Fruit fly (Drosophila melanogaster): ENCODE results near the gene U2af38.

The U2af38 gene

DNA sequence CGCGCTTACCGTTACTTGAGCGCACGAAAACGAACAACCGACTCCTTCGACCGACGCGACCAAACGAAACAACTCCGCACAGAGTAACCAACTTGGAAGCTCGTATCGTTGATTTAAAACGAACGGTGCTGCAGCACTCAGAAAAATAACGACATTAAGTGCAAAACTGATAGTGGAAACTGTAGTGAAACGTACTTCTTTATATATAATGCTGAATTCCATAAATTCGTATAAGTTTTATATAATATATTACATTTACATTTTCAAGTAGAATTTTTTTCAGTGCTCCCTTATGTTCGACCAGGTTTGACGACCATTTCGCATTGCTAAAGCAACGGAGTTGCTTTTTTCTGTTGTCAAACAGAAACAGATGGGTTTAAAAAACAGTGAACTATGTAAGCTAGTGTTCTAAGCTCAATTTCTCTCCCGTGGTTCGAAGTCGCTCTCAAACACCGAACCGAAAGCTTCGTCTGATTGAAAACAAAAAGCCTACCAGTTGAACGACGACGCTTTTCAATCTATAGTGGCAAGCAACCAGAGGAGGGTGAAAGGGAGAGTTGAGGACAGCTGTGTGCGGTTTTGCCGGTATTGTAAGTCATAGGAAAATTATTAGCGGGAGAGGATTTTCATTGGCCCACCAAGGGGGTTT lies 26.9 kb downstream of the U2af38 start, which contains the start of gene CG17075 (continued):
- TF ChIP-seq Dfd (GFP tag; optimal IDR thresholded peaks at IDR 0.05) (no peak), Jra (GFP tag; optimal IDR thresholded peaks at IDR 0.05) (no peak), Hr83 (GFP tag; optimal IDR thresholded peaks at IDR 0.05; ENCODE audit: poor library complexity, severe bottlenecking) (no peak), Sp1 (GFP tag; optimal IDR thresholded peaks at IDR 0.05) (peak; percentile 81), CG32264 (GFP tag; optimal IDR thresholded peaks at IDR 0.05) (no peak), woc (GFP tag; optimal IDR thresholded peaks at IDR 0.05) (peak; percentile 38), CrebA (GFP tag; optimal IDR thresholded peaks at IDR 0.05; ENCODE audit: borderline replicate concordance) (no peak), CG9705 (GFP tag; optimal IDR thresholded peaks at IDR 0.05) (peak; percentile 18), Vsx2 (GFP tag; optimal IDR thresholded peaks at IDR 0.05; ENCODE audit: partially characterized antibody) (no peak), lola (GFP tag; optimal IDR thresholded peaks at IDR 0.05) (no peak)

DNA sequence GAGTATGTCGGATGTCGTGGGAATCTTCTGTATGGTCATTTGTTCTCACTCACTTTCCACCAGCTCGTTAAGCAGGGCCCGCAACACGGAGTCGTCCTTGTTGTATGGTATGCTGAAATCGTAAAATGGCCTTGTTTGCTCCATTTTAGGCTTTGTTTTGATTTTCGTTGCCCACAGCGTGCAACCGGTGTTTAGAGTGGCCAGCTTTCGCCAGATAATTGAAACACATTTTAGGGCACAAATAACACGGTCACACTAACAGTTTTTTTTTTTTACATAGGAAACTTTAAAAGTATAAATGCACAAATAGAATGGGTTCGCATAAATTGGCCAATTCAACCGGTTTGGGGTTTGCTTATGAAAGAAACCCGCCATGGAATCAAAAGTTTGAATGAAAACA lies 42.3 kb downstream of the U2af38 start, which contains the start of gene Rpp30:
Rpp30 (minus strand) TSS at position 200 of the 400 bp plus-strand sequence.
- no peak for TF ChIP-seq usp (GFP tag; optimal IDR thresholded peaks at IDR 0.05)
- no peak for TF ChIP-seq dmrt93B (GFP tag; optimal IDR thresholded peaks at IDR 0.05)
- no peak for TF ChIP-seq psq (GFP tag; optimal IDR thresholded peaks at IDR 0.05)
- no peak for TF ChIP-seq sage (GFP tag; optimal IDR thresholded peaks at IDR 0.05)
- TF ChIP-seq woc (GFP tag; optimal IDR thresholded peaks at IDR 0.05): no peak
- TF ChIP-seq h (GFP tag; optimal IDR thresholded peaks at IDR 0.05): no peak
- TF ChIP-seq dsf (GFP tag; optimal IDR thresholded peaks at IDR 0.05; ENCODE audit: borderline replicate concordance): no peak
- no peak for TF ChIP-seq fru (GFP tag; optimal IDR thresholded peaks at IDR 0.05)
- no peak for TF ChIP-seq CG32264 (GFP tag; optimal IDR thresholded peaks at IDR 0.05)
- no peak for TF ChIP-seq Mio (GFP tag; optimal IDR thresholded peaks at IDR 0.05)
- no peak for TF ChIP-seq CrebA (GFP tag; optimal IDR thresholded peaks at IDR 0.05; ENCODE audit: borderline replicate concordance)

DNA sequence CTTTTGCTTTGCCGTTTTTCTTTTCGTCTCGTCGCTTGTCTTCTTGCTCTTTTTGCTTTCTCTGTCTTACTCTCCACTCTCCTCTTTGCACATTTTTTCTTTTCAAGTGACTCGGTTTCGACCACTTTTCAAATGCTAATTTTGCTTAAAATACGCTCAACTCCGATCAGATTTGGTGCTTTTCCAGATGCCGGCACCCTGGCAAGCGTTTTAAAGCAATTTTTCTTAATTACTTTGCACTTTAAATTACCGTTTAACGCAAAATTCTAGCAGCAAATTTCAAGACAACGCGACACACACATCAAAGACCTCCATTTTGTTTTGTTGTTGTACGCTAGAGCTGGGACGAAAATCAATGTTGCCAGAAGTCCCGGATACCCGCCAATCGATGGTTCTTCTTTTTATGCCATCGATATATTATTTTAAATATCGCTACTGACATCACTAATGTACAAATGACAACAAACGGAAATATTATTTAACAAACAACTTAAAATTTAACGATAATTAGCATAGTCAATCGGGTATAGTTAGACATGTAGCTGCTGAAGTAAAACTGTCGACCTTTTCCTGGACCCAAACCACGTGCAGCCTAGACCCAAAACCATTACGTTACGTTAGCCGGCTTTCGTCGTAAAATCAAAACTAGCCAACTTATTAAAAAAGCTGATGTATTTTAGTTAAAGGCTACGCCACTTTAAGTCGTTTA lies 43.8 kb downstream of the U2af38 start, which contains the start of gene kis:
kis (minus strand) TSS at position 317 of the 709 bp plus-strand sequence.
- TF ChIP-seq Rel (GFP tag; optimal IDR thresholded peaks at IDR 0.05) (no peak), Rel (tag; optimal IDR thresholded peaks at IDR 0.05) (peak; percentile 31), Sp1 (GFP tag; optimal IDR thresholded peaks at IDR 0.05) (peak; percentile 55), Hr83 (GFP tag; optimal IDR thresholded peaks at IDR 0.05; ENCODE audit: poor library complexity, severe bottlenecking) (peak; percentile 33), CrebA (GFP tag; optimal IDR thresholded peaks at IDR 0.05; ENCODE audit: borderline replicate concordance) (no peak), sv (GFP tag; optimal IDR thresholded peaks at IDR 0.05) (no peak), br (GFP tag; optimal IDR thresholded peaks at IDR 0.05) (peak; percentile 41), Hr78 (GFP tag; optimal IDR thresholded peaks at IDR 0.05) (no peak), Myc (optimal IDR thresholded peaks at IDR 0.05) (peak; percentile 13), Abd-B (GFP tag; optimal IDR thresholded peaks at IDR 0.05) (no peak), HLH106 (tag; optimal IDR thresholded peaks at IDR 0.05) (peak; percentile 34), OdsH (GFP tag; optimal IDR thresholded peaks at IDR 0.05) (peak; percentile 5), psq (GFP tag; optimal IDR thresholded peaks at IDR 0.05) (peak; percentile 95), CG32264 (GFP tag; optimal IDR thresholded peaks at IDR 0.05) (no peak), usp (GFP tag; optimal IDR thresholded peaks at IDR 0.05) (no peak), tai (GFP tag; optimal IDR thresholded peaks at IDR 0.05) (no peak), rgr (GFP tag; optimal IDR thresholded peaks at IDR 0.05) (peak; percentile 21), woc (GFP tag; optimal IDR thresholded peaks at IDR 0.05) (peak; percentile 11), dsf (GFP tag; optimal IDR thresholded peaks at IDR 0.05; ENCODE audit: borderline replicate concordance) (no peak), GATAd (GFP tag; optimal IDR thresholded peaks at IDR 0.05) (no peak), Dfd (GFP tag; optimal IDR thresholded peaks at IDR 0.05) (no peak), Jra (GFP tag; optimal IDR thresholded peaks at IDR 0.05) (peak; percentile 64), h (GFP tag; optimal IDR thresholded peaks at IDR 0.05) (peak; percentile 69), brk (GFP tag; optimal IDR thresholded peaks at IDR 0.05) (no peak), Hnf4 (GFP tag; optimal IDR thresholded peaks at IDR 0.05) (no peak), N (GFP tag; optimal IDR thresholded peaks at IDR 0.05) (no peak), ey (GFP tag; optimal IDR thresholded peaks at IDR 0.05) (no peak), CG9705 (GFP tag; optimal IDR thresholded peaks at IDR 0.05) (peak; percentile 20), sage (GFP tag; optimal IDR thresholded peaks at IDR 0.05) (no peak), pan (optimal IDR thresholded peaks at IDR 0.05) (no peak), foxo (GFP tag; optimal IDR thresholded peaks at IDR 0.05) (peak in 1 of 2 experiments; percentile 48), Vsx2 (GFP tag; optimal IDR thresholded peaks at IDR 0.05; ENCODE audit: partially characterized antibody) (no peak), dl (GFP tag; optimal IDR thresholded peaks at IDR 0.05; ENCODE audit: insufficient read depth in 1 of 2, partially characterized antibody in 2 of 2) (no peak), lola (GFP tag; optimal IDR thresholded peaks at IDR 0.05) (no peak), fru (GFP tag; optimal IDR thresholded peaks at IDR 0.05) (no peak), jim (GFP tag; optimal IDR thresholded peaks at IDR 0.05) (no peak)

All from whole organism, wandering third instar larva.